Worm (Caenorhabditis elegans) whole organism, young adult: Measurements from ENCODE around the gene rpl-7A.

ENCODE experiments used
- C06A6.2 ChIP-seq: fragments of 200-800 bp; sonication (Bioruptor generic); conservative IDR thresholded peaks from 2 replicates; pipeline ENCODE4 v1.3.6; 2022; ENCODE audit warnings: missing genetic modification characterization, missing compliant biosample characterization
- C17E4.6 ChIP-seq: fragments of 200-800 bp; sonication (Bioruptor generic); IDR thresholded peaks from 2 replicates; pipeline ENCODE4 v1.3.6; 2022; ENCODE audit warnings: missing genetic modification reagents, missing genetic modification characterization, missing compliant biosample characterization
- F22D6.2 ChIP-seq: sonication (generic microtip); optimal IDR thresholded peaks from 2 replicates; lab custom pipeline; 2016; ENCODE audit warnings: mild to moderate bottlenecking, missing genetic modification characterization, missing compliant biosample characterization
- F23B12.7 ChIP-seq: sonication (generic microtip); optimal IDR thresholded peaks from 2 replicates; lab custom pipeline; 2017; ENCODE audit warnings: missing genetic modification characterization, mild to moderate bottlenecking, missing compliant biosample characterization, antibody characterized with exemption, moderate library complexity; ENCODE audit not compliant: insufficient read depth
- F37B4.10 ChIP-seq: fragments of 200-800 bp; sonication (Bioruptor generic); IDR thresholded peaks from 2 replicates; pipeline ENCODE4 v1.3.6; 2022; ENCODE audit warnings: missing genetic modification characterization, missing compliant biosample characterization
- F39B2.1 ChIP-seq: fragments of 200-800 bp; sonication (Bioruptor generic); IDR thresholded peaks from 2 replicates; pipeline ENCODE4 v1.3.6; 2022; ENCODE audit warnings: missing genetic modification reagents, missing genetic modification characterization, missing compliant biosample characterization
- F49E8.2 ChIP-seq: sonication (generic microtip); optimal IDR thresholded peaks from 3 replicates; lab custom pipeline; 2017; ENCODE audit warnings: missing genetic modification characterization, mild to moderate bottlenecking, missing compliant biosample characterization, antibody characterized with exemption, moderate library complexity; ENCODE audit not compliant: insufficient read depth
- F55B11.4 ChIP-seq: sonication (generic microtip); optimal IDR thresholded peaks from 2 replicates; lab custom pipeline; 2016; ENCODE audit warnings: missing compliant biosample characterization, missing genetic modification characterization, borderline replicate concordance; ENCODE audit not compliant: insufficient read depth
- F57C9.4 ChIP-seq: sonication (generic microtip); optimal IDR thresholded peaks from 2 replicates; lab custom pipeline; 2017; ENCODE audit warnings: mild to moderate bottlenecking, missing genetic modification characterization, missing compliant biosample characterization
- T07F8.4 ChIP-seq: sonication (generic microtip); optimal IDR thresholded peaks from 2 replicates; lab custom pipeline; 2016; ENCODE audit warnings: mild to moderate bottlenecking, missing genetic modification characterization, moderate library complexity, missing compliant biosample characterization
- Y53G8AR.9 ChIP-seq: fragments of 200-800 bp; sonication (Bioruptor generic); conservative IDR thresholded peaks from 2 replicates; pipeline ENCODE4 v1.3.6; 2022; ENCODE audit warnings: missing genetic modification reagents, missing genetic modification characterization, missing compliant biosample characterization
- Y79H2A.3 ChIP-seq: fragments of 200-800 bp; sonication (Bioruptor generic); conservative IDR thresholded peaks from 2 replicates; pipeline ENCODE4 v1.3.6; 2022; ENCODE audit warnings: missing genetic modification reagents, missing genetic modification characterization, missing compliant biosample characterization
- ZK185.1 ChIP-seq: sonication (generic microtip); optimal IDR thresholded peaks from 2 replicates; lab custom pipeline; 2016; ENCODE audit warnings: mild to moderate bottlenecking, missing genetic modification characterization, missing compliant biosample characterization; ENCODE audit not compliant: poor library complexity, severe bottlenecking
- aptf-2 ChIP-seq: fragments of 200-800 bp; sonication (Bioruptor generic); conservative IDR thresholded peaks from 2 replicates; pipeline ENCODE4 v1.3.6; 2022; ENCODE audit warnings: missing genetic modification reagents, missing genetic modification characterization, missing compliant biosample characterization
- attf-6 ChIP-seq: fragments of 200-800 bp; sonication (Bioruptor generic); IDR thresholded peaks from 2 replicates; pipeline ENCODE4 v1.3.6; 2022; ENCODE audit warnings: missing genetic modification reagents, missing genetic modification characterization, missing compliant biosample characterization
- ccch-3 ChIP-seq: fragments of 200-800 bp; sonication (Bioruptor generic); optimal IDR thresholded peaks from 2 replicates; lab custom pipeline; 2018; ENCODE audit warnings: mild to moderate bottlenecking, missing genetic modification characterization, missing compliant biosample characterization
- ceh-100 ChIP-seq: fragments of 200-800 bp; sonication (Bioruptor generic); IDR thresholded peaks from 2 replicates; pipeline ENCODE4 v1.3.6; 2022; ENCODE audit warnings: missing genetic modification reagents, missing genetic modification characterization, missing compliant biosample characterization
- ceh-27 ChIP-seq: fragments of 200-800 bp; sonication (Bioruptor generic); optimal IDR thresholded peaks from 2 replicates; lab custom pipeline; 2018; ENCODE audit warnings: mild to moderate bottlenecking, missing genetic modification characterization, moderate library complexity, missing compliant biosample characterization
- ceh-79 ChIP-seq: sonication (generic microtip); optimal IDR thresholded peaks from 2 replicates; lab custom pipeline; 2017; ENCODE audit warnings: mild to moderate bottlenecking, missing genetic modification characterization, missing compliant biosample characterization
- ceh-91 ChIP-seq: fragments of 200-800 bp; sonication (Bioruptor generic); IDR thresholded peaks from 2 replicates; pipeline ENCODE4 v1.3.6; 2022; ENCODE audit warnings: missing genetic modification reagents, missing genetic modification characterization, missing compliant biosample characterization
- die-1 ChIP-seq: sonication (generic microtip); optimal IDR thresholded peaks from 2 replicates; lab custom pipeline; 2016; ENCODE audit warnings: missing genotype, mild to moderate bottlenecking, missing genetic modification characterization, missing compliant biosample characterization
- dpl-1 ChIP-seq: fragments of 150-350 bp; optimal IDR thresholded peaks from 2 replicates; lab custom pipeline; 2014; ENCODE audit warnings: missing biosample characterization, missing genetic modification reagents, missing genetic modification characterization
- egl-44 ChIP-seq: fragments of 200-800 bp; sonication (Bioruptor generic); IDR thresholded peaks from 2 replicates; pipeline ENCODE4 v1.3.6; 2022; ENCODE audit warnings: missing genetic modification reagents, missing genetic modification characterization, missing compliant biosample characterization
- gei-17 ChIP-seq: fragments of 200-800 bp; sonication (Bioruptor generic); optimal IDR thresholded peaks from 2 replicates; lab custom pipeline; 2018; ENCODE audit warnings: mild to moderate bottlenecking, missing genetic modification characterization, missing compliant biosample characterization
- him-1 ChIP-seq: sonication (generic microtip); optimal IDR thresholded peaks from 2 replicates; lab custom pipeline; 2016; ENCODE audit warnings: missing genotype, missing genetic modification reagents, missing genetic modification characterization, missing compliant biosample characterization
- hrde-1 ChIP-seq: sonication (generic microtip); optimal IDR thresholded peaks from 2 replicates; lab custom pipeline; 2016; ENCODE audit warnings: missing genetic modification characterization, mild to moderate bottlenecking, missing compliant biosample characterization, moderate library complexity, missing genotype, missing genetic modification reagents, borderline replicate concordance
- lin-54 ChIP-seq: fragments of 200-800 bp; sonication (Bioruptor generic); optimal IDR thresholded peaks from 2 replicates; lab custom pipeline; 2018; ENCODE audit warnings: mild to moderate bottlenecking, missing genetic modification characterization, missing compliant biosample characterization
- lsl-1 ChIP-seq: fragments of 200-800 bp; sonication (Bioruptor generic); optimal IDR thresholded peaks from 2 replicates; lab custom pipeline; 2018; ENCODE audit warnings: mild to moderate bottlenecking, missing genetic modification characterization, moderate library complexity, missing compliant biosample characterization
- mel-28 ChIP-seq: sonication (generic microtip); optimal IDR thresholded peaks from 2 replicates; lab custom pipeline; 2016; ENCODE audit warnings: borderline replicate concordance, mild to moderate bottlenecking, missing genetic modification characterization, missing compliant biosample characterization
- mes-4 ChIP-seq: sonication (generic microtip); optimal IDR thresholded peaks from 2 replicates; lab custom pipeline; 2016; ENCODE audit warnings: missing genotype, missing genetic modification characterization, missing compliant biosample characterization
- mxl-1 ChIP-seq: sonication (generic microtip); optimal IDR thresholded peaks from 2 replicates; lab custom pipeline; 2016; ENCODE audit warnings: missing genetic modification characterization, missing compliant biosample characterization
- nfya-2 ChIP-seq: fragments of 200-800 bp; sonication (Bioruptor generic); IDR thresholded peaks from 2 replicates; pipeline ENCODE4 v1.3.6; 2022; ENCODE audit warnings: missing genetic modification reagents, missing genetic modification characterization, missing compliant biosample characterization
- nhr-120 ChIP-seq: fragments of 200-800 bp; sonication (Bioruptor generic); IDR thresholded peaks from 2 replicates; pipeline ENCODE4 v1.3.6; 2022; ENCODE audit warnings: missing genetic modification characterization, missing compliant biosample characterization
- nhr-179 ChIP-seq: sonication (generic microtip); optimal IDR thresholded peaks from 2 replicates; lab custom pipeline; 2016; ENCODE audit warnings: mild to moderate bottlenecking, missing genetic modification characterization, missing compliant biosample characterization
- nhr-90 ChIP-seq: sonication (generic microtip); optimal IDR thresholded peaks from 2 replicates; lab custom pipeline; 2016; ENCODE audit warnings: missing genotype, mild to moderate bottlenecking, missing genetic modification characterization, missing compliant biosample characterization
- pbrm-1 ChIP-seq: fragments of 200-800 bp; sonication (Bioruptor generic); IDR thresholded peaks from 2 replicates; pipeline ENCODE4 v1.3.6; 2022; ENCODE audit warnings: missing genetic modification reagents, missing genetic modification characterization, missing compliant biosample characterization
- pha-4 ChIP-seq: fragments of 150-350 bp; sonication (generic microtip); optimal IDR thresholded peaks from 2 replicates; lab custom pipeline; 2014; ENCODE audit warnings: missing biosample characterization, missing genetic modification reagents, missing genetic modification characterization
- rcor-1 ChIP-seq: fragments of 200-800 bp; sonication (Bioruptor generic); IDR thresholded peaks from 2 replicates; pipeline ENCODE4 v1.3.6; 2022; ENCODE audit warnings: missing genetic modification reagents, missing genetic modification characterization, missing compliant biosample characterization
- rec-8 ChIP-seq, 2 experiments: sonication (generic microtip); optimal IDR thresholded peaks; 2 replicates each; lab custom pipeline; 2016; ENCODE audit warnings: mild to moderate bottlenecking in 2 of 2, missing genetic modification characterization in 2 of 2, missing genetic modification reagents in 2 of 2, missing genotype in 2 of 2, missing biosample characterization in 1 of 2, missing compliant biosample characterization in 1 of 2, moderate library complexity in 1 of 2
- repo-1 ChIP-seq: sonication (generic microtip); optimal IDR thresholded peaks from 2 replicates; lab custom pipeline; 2017; ENCODE audit warnings: mild to moderate bottlenecking, missing genetic modification characterization, missing compliant biosample characterization
- snpc-1.1 ChIP-seq: sonication (generic microtip); optimal IDR thresholded peaks from 2 replicates; lab custom pipeline; 2017; ENCODE audit warnings: missing genetic modification characterization, mild to moderate bottlenecking, missing compliant biosample characterization, antibody characterized with exemption, moderate library complexity, missing genotype, missing genetic modification reagents; ENCODE audit not compliant: insufficient read depth
- somi-1 ChIP-seq: fragments of 200-800 bp; sonication (Bioruptor generic); optimal IDR thresholded peaks from 2 replicates; lab custom pipeline; 2018; ENCODE audit warnings: mild to moderate bottlenecking, missing genetic modification characterization, missing compliant biosample characterization
- sptf-2 ChIP-seq: fragments of 200-800 bp; sonication (Bioruptor generic); optimal IDR thresholded peaks from 2 replicates; lab custom pipeline; 2018; ENCODE audit warnings: mild to moderate bottlenecking, missing genetic modification characterization, missing compliant biosample characterization
- tlf-1 ChIP-seq: fragments of 200-800 bp; sonication (Bioruptor generic); optimal IDR thresholded peaks from 2 replicates; lab custom pipeline; 2018; ENCODE audit warnings: mild to moderate bottlenecking, missing genetic modification characterization, missing compliant biosample characterization
- ztf-22 ChIP-seq: fragments of 200-800 bp; sonication (Bioruptor generic); optimal IDR thresholded peaks from 2 replicates; lab custom pipeline; 2018; ENCODE audit warnings: mild to moderate bottlenecking, missing genetic modification characterization, moderate library complexity, missing compliant biosample characterization
- ztf-26 ChIP-seq: sonication (generic microtip); optimal IDR thresholded peaks from 2 replicates; lab custom pipeline; 2017; ENCODE audit warnings: missing genetic modification characterization, missing compliant biosample characterization
- ztf-28 ChIP-seq: fragments of 200-800 bp; sonication (Bioruptor generic); IDR thresholded peaks from 2 replicates; pipeline ENCODE4 v1.3.6; 2022; ENCODE audit warnings: missing genetic modification reagents, missing genetic modification characterization, missing compliant biosample characterization
- ztf-6 ChIP-seq: fragments of 200-800 bp; sonication (Bioruptor generic); IDR thresholded peaks from 2 replicates; pipeline ENCODE4 v1.3.6; 2022; ENCODE audit warnings: missing genetic modification reagents, missing genetic modification characterization, missing compliant biosample characterization

Gene rpl-7A

DNA sequence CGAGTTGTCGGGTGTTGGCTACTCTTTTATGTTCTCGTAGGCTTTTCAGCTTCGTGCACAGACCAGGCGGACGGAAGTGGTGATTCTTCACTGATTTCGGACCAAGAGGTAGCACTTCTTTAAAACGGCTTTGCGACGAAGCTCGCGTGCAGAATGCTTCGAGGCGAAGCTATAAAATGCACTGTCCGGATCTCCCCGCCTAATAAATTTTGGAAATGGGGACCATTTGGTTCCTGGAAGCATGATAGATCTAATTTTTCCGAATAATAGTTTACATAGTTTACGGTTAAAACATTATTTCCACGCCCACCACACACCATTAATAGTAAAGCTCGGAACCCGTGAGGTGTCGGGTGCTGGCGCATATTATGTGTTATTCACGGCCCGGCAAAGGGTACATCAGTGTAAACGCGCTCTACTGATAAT is 42.8 kb downstream of the rpl-7A start (continued):
- TF ChIP-seq C17E4.6 (GFP tag; lab: Robert Waterston, UW) (peak; percentile 76), mes-4 (tag; lab: Kevin White, UChicago) (peak; percentile 9), pbrm-1 (GFP tag; lab: Robert Waterston, UW) (peak; percentile 88), nhr-90 (no peak), ceh-27 (GFP tag; lab: Kevin White, UChicago) (peak; percentile 17), F55B11.4 (tag; lab: Kevin White, UChicago) (no peak), nhr-179 (no peak), ccch-3 (GFP tag; lab: Kevin White, UChicago) (no peak), lin-54 (peak; percentile 51), nfya-2 (no peak), ztf-22 (GFP tag; lab: Kevin White, UChicago) (no peak), F39B2.1 (GFP tag; lab: Robert Waterston, UW) (no peak), attf-6 (GFP tag; lab: Robert Waterston, UW) (peak; percentile 95), rcor-1 (GFP tag; lab: Robert Waterston, UW) (peak; percentile 60), dpl-1 (no peak), snpc-1.1 (tag; lab: Kevin White, UChicago) (peak; percentile 95), aptf-2 (GFP tag; lab: Robert Waterston, UW) (no peak), hrde-1 (tag; lab: Kevin White, UChicago) (peak; percentile 47), F37B4.10 (no peak), F57C9.4 (tag; lab: Kevin White, UChicago) (no peak), ztf-26 (tag; lab: Kevin White, UChicago) (no peak), mel-28 (tag; lab: Kevin White, UChicago) (no peak), gei-17 (GFP tag; lab: Kevin White, UChicago) (no peak), ceh-100 (GFP tag; lab: Robert Waterston, UW) (peak; percentile 73; the same call in 1 of the 2 replicates), F23B12.7 (peak; percentile 81), mxl-1 (no peak), tlf-1 (GFP tag; lab: Kevin White, UChicago) (peak; percentile 44), C06A6.2 (GFP tag; lab: Robert Waterston, UW) (no peak), pha-4 (tag; lab: Kevin White, UChicago) (no peak), egl-44 (GFP tag; lab: Robert Waterston, UW) (no peak), sptf-2 (GFP tag; lab: Kevin White, UChicago) (peak; percentile 52), ZK185.1 (tag; lab: Kevin White, UChicago) (no peak), F49E8.2 (peak; percentile 92), ztf-6 (GFP tag; lab: Robert Waterston, UW) (no peak), T07F8.4 (no peak), F22D6.2 (tag; lab: Kevin White, UChicago) (no peak), Y79H2A.3 (GFP tag; lab: Robert Waterston, UW) (peak; percentile 48; the same call in 1 of the 2 replicates), repo-1 (peak; percentile 69), lsl-1 (GFP tag; lab: Kevin White, UChicago) (peak; percentile 74), die-1 (peak; percentile 60), ztf-28 (GFP tag; lab: Robert Waterston, UW) (no peak), rec-8 (tag; optimal IDR thresholded peaks at IDR 0.05; lab: Kevin White, UChicago) (no peak), nhr-120 (GFP tag; lab: Robert Waterston, UW) (no peak), Y53G8AR.9 (GFP tag; lab: Robert Waterston, UW) (peak; percentile 85), ceh-79 (tag; lab: Kevin White, UChicago) (no peak), somi-1 (GFP tag; lab: Kevin White, UChicago) (no peak), him-1 (tag; lab: Kevin White, UChicago) (peak; percentile 80), ceh-91 (peak; percentile 81)
